Worm (Caenorhabditis elegans): ENCODE results near the gene srd-70.

- TF ChIP-seq unc-62 (GFP tag; optimal IDR thresholded peaks at IDR 0.05) = no peak
- no peak for TF ChIP-seq nhr-237 (tag; optimal IDR thresholded peaks at IDR 0.05)
- no peak for TF ChIP-seq zag-1 (tag; optimal IDR thresholded peaks at IDR 0.05)
- no peak for TF ChIP-seq fos-1 (tag; optimal IDR thresholded peaks at IDR 0.05)
- no peak for TF ChIP-seq swsn-7 (tag; optimal IDR thresholded peaks at IDR 0.05)
- TF ChIP-seq nhr-12 (tag; optimal IDR thresholded peaks at IDR 0.05) = no peak
- no peak for TF ChIP-seq C34B4.2 (tag; optimal IDR thresholded peaks at IDR 0.05)
- TF ChIP-seq alr-1 (tag; optimal IDR thresholded peaks at IDR 0.05; ENCODE audit: borderline replicate concordance) = no peak
- TF ChIP-seq lin-15B (tag; optimal IDR thresholded peaks at IDR 0.05) = no peak
- TF ChIP-seq nhr-71 (tag; optimal IDR thresholded peaks at IDR 0.05) = no peak
- no peak for TF ChIP-seq nhr-76 (tag; optimal IDR thresholded peaks at IDR 0.05)
- TF ChIP-seq blmp-1 (tag; optimal IDR thresholded peaks at IDR 0.05) = no peak
- no peak for TF ChIP-seq lir-3 (tag; optimal IDR thresholded peaks at IDR 0.05; ENCODE audit: poor library complexity)
- TF ChIP-seq F16B12.6 (tag; optimal IDR thresholded peaks at IDR 0.05) = no peak
These were observed 43.6 kb upstream of the srd-70 start for ce11 chrV:20410285-20410684.
